Worm (Caenorhabditis elegans) whole organism, midembryonic: ENCODE data around the gene F58D12.3.

Experiments
- T22C8.4 ChIP-seq: fragments of 200-800 bp; sonication (Bioruptor generic); IDR thresholded peaks from 2 replicates; pipeline ENCODE4 v1.3.6; 2022; ENCODE audit warnings: missing genetic modification characterization, missing compliant biosample characterization
- cog-1 ChIP-seq: sonication (generic microtip); optimal IDR thresholded peaks from 2 replicates; lab custom pipeline; 2016; ENCODE audit warnings: missing genetic modification characterization, missing compliant biosample characterization
- flt-1 ChIP-seq: fragments of 200-800 bp; sonication (Bioruptor generic); IDR thresholded peaks from 2 replicates; pipeline ENCODE4 v1.3.6; 2022; ENCODE audit warnings: missing genetic modification characterization, missing compliant biosample characterization
- klf-2 ChIP-seq: fragments of 200-800 bp; sonication (Bioruptor generic); conservative IDR thresholded peaks from 2 replicates; pipeline ENCODE4 v1.3.6; 2022; ENCODE audit warnings: missing genetic modification reagents, missing genetic modification characterization, missing compliant biosample characterization
- med-1 ChIP-seq: sonication (generic microtip); optimal IDR thresholded peaks from 2 replicates; lab custom pipeline; 2017; ENCODE audit warnings: missing genetic modification characterization, mild to moderate bottlenecking, missing compliant biosample characterization, antibody characterized with exemption, missing genetic modification reagents; ENCODE audit not compliant: insufficient read depth
- ref-1 ChIP-seq: fragments of 200-800 bp; sonication (Bioruptor generic); conservative IDR thresholded peaks from 2 replicates; pipeline ENCODE4 v1.3.6; 2022; ENCODE audit warnings: missing genetic modification reagents, missing genetic modification characterization, missing compliant biosample characterization
- tab-1 ChIP-seq: fragments of 200-800 bp; sonication (Bioruptor generic); IDR thresholded peaks from 2 replicates; pipeline ENCODE4 v1.3.6; 2022; ENCODE audit warnings: missing genetic modification characterization, missing compliant biosample characterization
- ztf-23 ChIP-seq: fragments of 200-800 bp; sonication (Bioruptor generic); IDR thresholded peaks from 2 replicates; pipeline ENCODE4 v1.3.6; 2022; ENCODE audit warnings: missing genetic modification reagents, missing genetic modification characterization, missing compliant biosample characterization
- ztf-29 ChIP-seq: fragments of 200-800 bp; sonication (Bioruptor generic); IDR thresholded peaks from 2 replicates; pipeline ENCODE4 v1.3.6; 2022; ENCODE audit warnings: missing genetic modification reagents, missing genetic modification characterization, missing compliant biosample characterization

- TF ChIP-seq med-1 (GFP tag; lab: Kevin White, UChicago): no peak
- no peak for TF ChIP-seq flt-1 (GFP tag; lab: Robert Waterston, UW)
- no peak for TF ChIP-seq ref-1 (GFP tag; lab: Robert Waterston, UW)
- TF ChIP-seq cog-1 (tag; lab: Kevin White, UChicago): no peak
- no peak for TF ChIP-seq T22C8.4 (GFP tag; lab: Robert Waterston, UW)
- TF ChIP-seq klf-2 (GFP tag; lab: Robert Waterston, UW): no peak
- TF ChIP-seq ztf-23 (GFP tag; lab: Robert Waterston, UW): no peak
- no peak for TF ChIP-seq tab-1 (GFP tag; lab: Robert Waterston, UW)
- no peak for TF ChIP-seq ztf-29 (GFP tag; lab: Robert Waterston, UW)
Measured at ce11 chrV:14103970-14104369, 46.3 kb downstream of the F58D12.3 start, which contains the start of gene D1086.9.
